Fruit fly (Drosophila melanogaster) whole organism, embryonic: ENCODE data around the gene Cyt-b5-r.

ENCODE experiments used
- B-H2 ChIP-seq: fragments of 200-800 bp; sonication (Bioruptor generic); optimal IDR thresholded peaks from 2 replicates; lab custom pipeline; 2018; ENCODE audit warnings: missing biosample characterization, mild to moderate bottlenecking, missing genetic modification characterization
- Blimp-1 ChIP-seq: fragments of 200-800 bp; sonication (Bioruptor generic); optimal IDR thresholded peaks from 3 replicates; lab custom pipeline; 2018; ENCODE audit warnings: missing biosample characterization, missing genetic modification characterization, mild to moderate bottlenecking, moderate library complexity, missing genetic modification reagents
- CG10147 ChIP-seq: fragments of 200-800 bp; sonication (Bioruptor generic); optimal IDR thresholded peaks from 2 replicates; lab custom pipeline; 2019; ENCODE audit warnings: missing biosample characterization, mild to moderate bottlenecking, missing genetic modification characterization, moderate library complexity
- CG10321 ChIP-seq: fragments of 200-800 bp; sonication (Bioruptor generic); IDR thresholded peaks from 2 replicates; pipeline ENCODE4 v1.3.6; 2022; ENCODE audit warnings: missing biosample characterization, missing genetic modification characterization
- CG10654 ChIP-seq: fragments of 200-800 bp; sonication (Bioruptor generic); optimal IDR thresholded peaks from 2 replicates; lab custom pipeline; 2016; ENCODE audit warnings: missing biosample characterization, missing genetic modification characterization
- CG10979 ChIP-seq: fragments of 200-800 bp; sonication (Bioruptor generic); optimal IDR thresholded peaks from 2 replicates; lab custom pipeline; 2018; ENCODE audit warnings: missing biosample characterization, mild to moderate bottlenecking, missing genetic modification characterization, moderate library complexity
- CG12391 ChIP-seq: fragments of 200-800 bp; sonication (Bioruptor generic); optimal IDR thresholded peaks from 3 replicates; lab custom pipeline; 2018; ENCODE audit warnings: missing biosample characterization, mild to moderate bottlenecking, missing genetic modification characterization, moderate library complexity
- CG12769 ChIP-seq: fragments of 200-800 bp; sonication (Bioruptor generic); optimal IDR thresholded peaks from 2 replicates; lab custom pipeline; 2019; ENCODE audit warnings: missing biosample characterization, mild to moderate bottlenecking, missing genetic modification characterization, moderate library complexity
- CG13287 ChIP-seq: fragments of 200-800 bp; sonication (Bioruptor generic); IDR thresholded peaks from 2 replicates; pipeline ENCODE4 v1.3.6; 2022; ENCODE audit warnings: missing biosample characterization, missing genetic modification characterization; ENCODE audit not compliant: partially characterized antibody
- CG1602 ChIP-seq: fragments of 200-800 bp; sonication (Bioruptor generic); optimal IDR thresholded peaks from 3 replicates; lab custom pipeline; 2016; ENCODE audit warnings: missing biosample characterization, missing genetic modification characterization
- CG17612 ChIP-seq: fragments of 200-800 bp; sonication (Bioruptor generic); IDR thresholded peaks from 2 replicates; pipeline ENCODE4 v1.3.6; 2022; ENCODE audit warnings: missing biosample characterization, missing genetic modification characterization
- CG18599 ChIP-seq: fragments of 200-800 bp; sonication (Bioruptor generic); optimal IDR thresholded peaks from 3 replicates; lab custom pipeline; 2017; ENCODE audit warnings: missing biosample characterization, missing genetic modification characterization, mild to moderate bottlenecking, moderate library complexity, missing genetic modification reagents
- CG18764 ChIP-seq: fragments of 200-800 bp; sonication (Bioruptor generic); optimal IDR thresholded peaks from 3 replicates; lab custom pipeline; 2016; ENCODE audit warnings: missing biosample characterization, missing genetic modification characterization
- CG2116 ChIP-seq: fragments of 200-800 bp; sonication (Bioruptor generic); optimal IDR thresholded peaks from 3 replicates; lab custom pipeline; 2018; ENCODE audit warnings: missing biosample characterization, mild to moderate bottlenecking, missing genetic modification characterization
- CG2875 ChIP-seq: fragments of 200-800 bp; sonication (Bioruptor generic); optimal IDR thresholded peaks from 2 replicates; lab custom pipeline; 2017; ENCODE audit warnings: missing biosample characterization, mild to moderate bottlenecking, missing genetic modification characterization, missing genetic modification reagents
- CG3065 ChIP-seq: fragments of 200-800 bp; sonication (Bioruptor generic); optimal IDR thresholded peaks from 2 replicates; lab custom pipeline; 2016; ENCODE audit warnings: missing biosample characterization, missing genetic modification characterization
- CG3281 ChIP-seq: fragments of 200-800 bp; sonication (Bioruptor generic); optimal IDR thresholded peaks from 3 replicates; lab custom pipeline; 2017; ENCODE audit warnings: missing biosample characterization, mild to moderate bottlenecking, missing genetic modification characterization
- CG34422 ChIP-seq: fragments of 200-800 bp; sonication (Bioruptor generic); IDR thresholded peaks from 3 replicates; pipeline ENCODE4 v1.3.6; 2022; ENCODE audit warnings: missing biosample characterization, missing genetic modification characterization
- CG42726 ChIP-seq: fragments of 200-800 bp; sonication (Bioruptor generic); IDR thresholded peaks from 2 replicates; pipeline ENCODE4 v1.3.6; 2022; ENCODE audit warnings: missing biosample characterization, missing genetic modification characterization; ENCODE audit not compliant: partially characterized antibody
- CG43689 ChIP-seq: fragments of 200-800 bp; sonication (Bioruptor generic); IDR thresholded peaks from 2 replicates; pipeline ENCODE4 v1.3.6; 2022; ENCODE audit warnings: missing biosample characterization, missing genetic modification characterization
- CG6654 ChIP-seq: fragments of 200-800 bp; sonication (Bioruptor generic); optimal IDR thresholded peaks from 2 replicates; lab custom pipeline; 2017; ENCODE audit warnings: missing biosample characterization, mild to moderate bottlenecking, missing genetic modification characterization
- CG7271 ChIP-seq: fragments of 200-800 bp; sonication (Bioruptor generic); optimal IDR thresholded peaks from 2 replicates; lab custom pipeline; 2018; ENCODE audit warnings: missing biosample characterization, mild to moderate bottlenecking, missing genetic modification characterization, moderate library complexity
- CG7987 ChIP-seq: fragments of 200-800 bp; sonication (Bioruptor generic); optimal IDR thresholded peaks from 2 replicates; lab custom pipeline; 2018; ENCODE audit warnings: missing biosample characterization, mild to moderate bottlenecking, missing genetic modification characterization, moderate library complexity
- CG9215 ChIP-seq: fragments of 200-800 bp; sonication (Bioruptor generic); IDR thresholded peaks from 2 replicates; pipeline ENCODE4 v1.3.6; 2022; ENCODE audit warnings: missing biosample characterization, missing genetic modification characterization
- CG9727 ChIP-seq: fragments of 200-800 bp; sonication (Bioruptor generic); optimal IDR thresholded peaks from 3 replicates; lab custom pipeline; 2017; ENCODE audit warnings: missing biosample characterization, mild to moderate bottlenecking, missing genetic modification characterization
- CG9932 ChIP-seq: fragments of 200-800 bp; sonication (Bioruptor generic); IDR thresholded peaks from 2 replicates; pipeline ENCODE4 v1.3.6; 2022; ENCODE audit warnings: missing biosample characterization, missing genetic modification characterization
- CHES-1-like ChIP-seq: fragments of 200-800 bp; sonication (Bioruptor generic); optimal IDR thresholded peaks from 2 replicates; lab custom pipeline; 2016; ENCODE audit warnings: missing biosample characterization, missing genetic modification characterization
- Dad ChIP-seq: fragments of 200-800 bp; sonication (Bioruptor generic); optimal IDR thresholded peaks from 3 replicates; lab custom pipeline; 2016; ENCODE audit warnings: missing biosample characterization, missing genetic modification characterization
- Fer3 ChIP-seq: fragments of 200-800 bp; sonication (Bioruptor generic); optimal IDR thresholded peaks from 2 replicates; lab custom pipeline; 2018; ENCODE audit warnings: missing biosample characterization, mild to moderate bottlenecking, missing genetic modification characterization, moderate library complexity
- Hr39 ChIP-seq: fragments of >200 bp; optimal IDR thresholded peaks from 2 replicates; lab custom pipeline; 2017
- Neu2 ChIP-seq: fragments of 200-800 bp; sonication (Bioruptor generic); optimal IDR thresholded peaks from 3 replicates; lab custom pipeline; 2016; ENCODE audit warnings: missing biosample characterization, missing genetic modification characterization, borderline replicate concordance
- Nf-YA ChIP-seq: fragments of 200-800 bp; sonication (Bioruptor generic); IDR thresholded peaks from 2 replicates; pipeline ENCODE4 v1.3.6; 2022; ENCODE audit warnings: missing biosample characterization, missing genetic modification characterization
- Oli ChIP-seq: fragments of 200-800 bp; sonication (Bioruptor generic); optimal IDR thresholded peaks from 2 replicates; lab custom pipeline; 2018; ENCODE audit warnings: missing biosample characterization, mild to moderate bottlenecking, missing genetic modification characterization, moderate library complexity
- TFAM ChIP-seq: fragments of 200-800 bp; sonication (Bioruptor generic); optimal IDR thresholded peaks from 2 replicates; lab custom pipeline; 2017; ENCODE audit warnings: missing biosample characterization, missing genetic modification characterization, inconsistent platforms
- Taf1 ChIP-seq: fragments of 200-800 bp; sonication (Bioruptor generic); IDR thresholded peaks from 2 replicates; pipeline ENCODE4 v1.3.6; 2022; ENCODE audit warnings: missing biosample characterization, missing genetic modification characterization
- ase ChIP-seq: fragments of 200-800 bp; sonication (Bioruptor generic); IDR thresholded peaks from 3 replicates; pipeline ENCODE4 v1.3.6; 2022; ENCODE audit warnings: missing biosample characterization, missing genetic modification characterization
- bsh ChIP-seq, 2 experiments: fragments of 200-800 bp; sonication (Bioruptor generic); optimal IDR thresholded peaks; 2 replicates each; lab custom pipeline; 2017 to 2018; ENCODE audit warnings: mild to moderate bottlenecking in 2 of 2, missing biosample characterization in 2 of 2, missing genetic modification characterization in 2 of 2, moderate library complexity in 1 of 2
- crp ChIP-seq, 2 experiments: fragments of 200-800 bp; sonication (Bioruptor generic); optimal IDR thresholded peaks; 2 replicates in 1 of 2; 3 replicates in 1 of 2; lab custom pipeline; 2017; ENCODE audit warnings: missing biosample characterization in 2 of 2, missing genetic modification characterization in 2 of 2, mild to moderate bottlenecking in 1 of 2, moderate library complexity in 1 of 2
- da ChIP-seq: fragments of 200-800 bp; sonication (Bioruptor generic); optimal IDR thresholded peaks from 2 replicates; lab custom pipeline; 2016; ENCODE audit warnings: missing biosample characterization, missing genetic modification characterization
- dimm ChIP-seq: fragments of 200-800 bp; sonication (Bioruptor generic); IDR thresholded peaks from 2 replicates; pipeline ENCODE4 v1.3.6; 2022; ENCODE audit warnings: missing biosample characterization, missing genetic modification characterization
- dmrt99B ChIP-seq: fragments of 200-800 bp; sonication (Bioruptor generic); optimal IDR thresholded peaks from 2 replicates; lab custom pipeline; 2018; ENCODE audit warnings: missing biosample characterization, mild to moderate bottlenecking, missing genetic modification characterization, moderate library complexity
- fd64A ChIP-seq: fragments of 200-800 bp; sonication (Bioruptor generic); optimal IDR thresholded peaks from 3 replicates; lab custom pipeline; 2018; ENCODE audit warnings: missing biosample characterization, mild to moderate bottlenecking, missing genetic modification characterization
- grn ChIP-seq: fragments of 200-800 bp; sonication (Bioruptor generic); optimal IDR thresholded peaks from 3 replicates; lab custom pipeline; 2017; ENCODE audit warnings: missing biosample characterization, missing genetic modification characterization
- h ChIP-seq: fragments of >200 bp; optimal IDR thresholded peaks from 2 replicates; lab custom pipeline; 2017
- hb ChIP-seq: fragments of 200-800 bp; sonication (Bioruptor generic); IDR thresholded peaks from 3 replicates; pipeline ENCODE4 v1.3.6; 2022; ENCODE audit warnings: missing biosample characterization, missing genetic modification characterization; ENCODE audit not compliant: partially characterized antibody
- jumu ChIP-seq: fragments of 200-800 bp; sonication (Bioruptor generic); optimal IDR thresholded peaks from 3 replicates; lab custom pipeline; 2016; ENCODE audit warnings: missing biosample characterization, missing genetic modification characterization
- lilli ChIP-seq: fragments of 200-800 bp; sonication (Bioruptor generic); optimal IDR thresholded peaks from 3 replicates; lab custom pipeline; 2016; ENCODE audit warnings: missing biosample characterization, missing genetic modification characterization
- phol ChIP-seq: fragments of 200-800 bp; sonication (Bioruptor generic); optimal IDR thresholded peaks from 3 replicates; lab custom pipeline; 2018; ENCODE audit warnings: missing biosample characterization, mild to moderate bottlenecking, missing genetic modification characterization, moderate library complexity
- seq ChIP-seq: fragments of 200-800 bp; sonication (Bioruptor generic); IDR thresholded peaks from 2 replicates; pipeline ENCODE4 v1.3.6; 2022; ENCODE audit warnings: missing biosample characterization, missing genetic modification characterization
- trem ChIP-seq: fragments of 200-800 bp; optimal IDR thresholded peaks from 3 replicates; lab custom pipeline; 2019; ENCODE audit warnings: missing biosample characterization, mild to moderate bottlenecking, missing genetic modification characterization, moderate library complexity
- ttk ChIP-seq: fragments of 200-800 bp; sonication (Bioruptor generic); IDR thresholded peaks from 2 replicates; pipeline ENCODE4 v2.1.2; 2022; ENCODE audit warnings: missing biosample characterization, missing genetic modification characterization

Cyt-b5-r gene

DNA sequence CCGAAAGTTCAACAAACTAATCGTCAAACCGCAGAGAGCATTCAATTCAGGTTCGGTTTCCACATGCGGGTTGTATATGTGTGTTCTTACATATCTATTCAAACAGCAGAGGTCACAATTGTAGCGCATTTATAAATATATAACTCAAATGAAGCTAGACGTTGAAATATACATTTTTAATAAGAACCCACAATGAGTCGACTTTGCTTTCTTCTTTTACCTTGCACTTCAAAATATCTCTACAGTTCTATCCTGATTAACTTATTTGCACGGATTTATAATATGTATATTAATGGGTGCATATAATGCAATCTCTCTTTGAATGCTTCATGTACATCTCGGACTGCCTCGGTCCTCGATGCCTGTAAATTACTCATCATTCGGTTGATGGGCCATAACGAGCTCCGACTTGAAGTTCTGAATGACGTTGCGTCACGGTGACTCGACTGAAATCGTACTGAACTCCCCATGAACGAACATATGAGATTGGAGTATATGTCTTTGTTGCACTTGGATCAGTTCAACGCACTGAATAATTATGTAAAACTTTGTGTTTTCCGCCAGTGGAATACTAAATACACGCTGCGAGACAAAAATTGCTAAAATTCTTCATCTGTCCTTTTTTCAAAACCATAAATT lies 27.9 kb upstream of the Cyt-b5-r start (continued):
- no peak for TF ChIP-seq lilli (GFP tag; lab: Kevin White, UChicago)
- no peak for TF ChIP-seq B-H2
- TF ChIP-seq ttk, result no peak
- no peak for TF ChIP-seq CHES-1-like (GFP tag; lab: Kevin White, UChicago)
- no peak for TF ChIP-seq dimm (GFP tag; lab: Robert Waterston, UW)
- TF ChIP-seq trem (tag; lab: Kevin White, UChicago), result peak; percentile 24
- no peak for TF ChIP-seq Nf-YA (GFP tag; lab: Robert Waterston, UW)
- no peak for TF ChIP-seq CG42726 (GFP tag; lab: Robert Waterston, UW)
- no peak for TF ChIP-seq CG6654
- no peak for TF ChIP-seq Fer3 (tag; lab: Kevin White, UChicago)
- TF ChIP-seq Neu2 (GFP tag; lab: Kevin White, UChicago), result no peak
- TF ChIP-seq seq, result no peak
- TF ChIP-seq CG10321, result no peak
- TF ChIP-seq Oli, result peak; percentile 42
- no peak for TF ChIP-seq CG43689 (GFP tag; lab: Robert Waterston, UW)
- TF ChIP-seq dmrt99B (tag; lab: Kevin White, UChicago), result peak; percentile 53
- no peak for TF ChIP-seq da (GFP tag; lab: Kevin White, UChicago)
- TF ChIP-seq CG18599 (GFP tag; lab: Kevin White, UChicago), result peak; percentile 10
- no peak for TF ChIP-seq CG12769 (tag; lab: Kevin White, UChicago)
- no peak for TF ChIP-seq CG2116 (GFP tag; lab: Kevin White, UChicago)
- TF ChIP-seq Dad (GFP tag; lab: Kevin White, UChicago), result no peak
- TF ChIP-seq CG7987, result no peak
- no peak for TF ChIP-seq hb (GFP tag; lab: Robert Waterston, UW)
- TF ChIP-seq grn, result no peak
- no peak for TF ChIP-seq ase (GFP tag; lab: Robert Waterston, UW)
- TF ChIP-seq CG10654, result no peak
- no peak for TF ChIP-seq CG9727 (GFP tag; lab: Kevin White, UChicago)
- peak; percentile 62 for TF ChIP-seq CG10979
- no peak for TF ChIP-seq CG13287 (GFP tag; lab: Robert Waterston, UW)
- no peak for TF ChIP-seq CG17612 (GFP tag; lab: Robert Waterston, UW)
- peak; percentile 62 for TF ChIP-seq Blimp-1 (GFP tag; lab: Kevin White, UChicago)
- peak; percentile 57 for TF ChIP-seq phol (tag; lab: Kevin White, UChicago)
- no peak for TF ChIP-seq jumu
- no peak for TF ChIP-seq CG9932 (GFP tag; lab: Robert Waterston, UW)
- TF ChIP-seq CG34422 (GFP tag; lab: Robert Waterston, UW), result no peak
- peak; percentile 56 to 73 for TF ChIP-seq bsh (GFP tag; optimal IDR thresholded peaks at IDR 0.05; lab: Kevin White, UChicago)
- no peak for TF ChIP-seq CG1602 (GFP tag; lab: Kevin White, UChicago)
- TF ChIP-seq fd64A (GFP tag; lab: Kevin White, UChicago), result no peak
- TF ChIP-seq h (lab: Kevin White, UChicago), result no peak
- no peak for TF ChIP-seq CG9215 (GFP tag; lab: Robert Waterston, UW)
- TF ChIP-seq CG10147 (GFP tag; lab: Kevin White, UChicago), result no peak
- no peak for TF ChIP-seq CG18764 (GFP tag; lab: Kevin White, UChicago)
- TF ChIP-seq CG2875 (GFP tag; lab: Kevin White, UChicago), result no peak
- peak; percentile 32 for TF ChIP-seq CG12391
- no peak for TF ChIP-seq Hr39 (lab: Kevin White, UChicago)
- TF ChIP-seq CG3065, result no peak
- TF ChIP-seq CG3281 (GFP tag; lab: Kevin White, UChicago), result no peak
- TF ChIP-seq CG7271, result no peak
- TF ChIP-seq Taf1 (GFP tag; lab: Robert Waterston, UW), result no peak
- no peak for TF ChIP-seq TFAM (GFP tag; lab: Kevin White, UChicago)
- no peak for TF ChIP-seq crp (GFP tag; optimal IDR thresholded peaks at IDR 0.05; lab: Kevin White, UChicago)
